Worm (Caenorhabditis elegans) whole organism, L3 larva: ENCODE data around the gene unc-47.
A peak's percentile ranks its signal among the peaks of the same experiment; 100 is the strongest.

ENCODE experiments used
- ama-1 ChIP-seq: fragments of 150-350 bp; optimal IDR thresholded peaks from 2 replicates; lab custom pipeline; 2018
- ceh-28 ChIP-seq: fragments of 150-350 bp; optimal IDR thresholded peaks from 2 replicates; lab custom pipeline; 2014; ENCODE audit warnings: missing biosample characterization, missing genetic modification reagents, missing genetic modification characterization
- ceh-82 ChIP-seq: fragments of 150-350 bp; optimal IDR thresholded peaks from 2 replicates; lab custom pipeline; 2014; ENCODE audit warnings: missing biosample characterization, missing genetic modification characterization
- mdl-1 ChIP-seq: fragments of 150-350 bp; optimal IDR thresholded peaks from 2 replicates; lab custom pipeline; 2014; ENCODE audit warnings: missing biosample characterization, missing genetic modification characterization
- snpc-4 ChIP-seq: fragments of 150-350 bp; optimal IDR thresholded peaks from 2 replicates; lab custom pipeline; 2014; ENCODE audit warnings: missing biosample characterization, missing genetic modification characterization
- zag-1 ChIP-seq: fragments of 150-350 bp; optimal IDR thresholded peaks from 2 replicates; lab custom pipeline; 2014; ENCODE audit warnings: missing biosample characterization, missing genetic modification characterization

DNA sequence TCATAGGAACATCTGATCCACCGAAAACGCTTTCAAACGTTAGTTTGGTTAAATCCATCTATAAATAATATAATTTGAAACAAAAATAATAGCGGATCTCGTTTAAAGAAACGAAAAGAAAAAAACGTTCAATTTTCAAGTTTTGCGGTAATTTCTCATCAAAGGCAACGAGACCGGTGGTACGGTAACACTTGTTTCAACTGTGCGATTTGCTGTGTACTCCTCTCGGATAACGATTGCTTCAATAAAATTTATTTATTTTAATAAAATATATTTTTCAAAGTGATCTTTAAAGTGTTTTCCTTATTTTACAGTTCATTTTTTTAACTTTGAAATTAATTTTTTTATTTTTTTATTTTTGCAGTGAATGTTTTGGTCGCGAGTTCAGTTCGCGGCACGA, 32.5 kb upstream of the unc-47 start, which contains the start of the genes rde-4 and cox-14:
- TF ChIP-seq zag-1: no peak
- TF ChIP-seq mdl-1 (tag; lab: Kevin White, UChicago): no peak
- peak; percentile 20 for TF ChIP-seq ceh-82 (tag; lab: Kevin White, UChicago)
- TF ChIP-seq snpc-4 (tag; lab: Kevin White, UChicago): peak; percentile 44
- peak; percentile 15 for TF ChIP-seq ama-1 (lab: Kevin White, UChicago)
- TF ChIP-seq ceh-28: no peak
